Worm (Caenorhabditis elegans): ENCODE measurements around the gene cyp-33B1.

cyp-33B1 gene

DNA sequence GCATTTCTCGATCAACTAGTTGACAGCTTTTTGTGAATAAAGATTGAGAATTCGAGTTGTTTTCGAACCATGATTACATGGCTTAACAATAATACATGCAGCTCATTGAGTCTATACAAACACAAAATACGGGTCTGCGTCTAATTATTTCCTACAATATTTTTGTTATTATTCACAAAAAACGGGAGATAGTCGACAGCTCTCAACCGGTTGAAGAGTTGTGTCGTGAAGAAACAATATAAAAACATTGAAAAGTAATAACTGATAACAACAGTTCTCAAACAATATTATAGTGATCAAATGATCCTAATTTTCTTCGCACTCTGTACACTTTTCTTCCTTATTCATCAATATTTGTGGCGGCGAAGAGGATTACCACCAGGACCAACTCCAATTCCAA lies at the start of gene cyp-33B1:
cyp-33B1 (plus strand) TSS at position 301 of the 400 bp plus-strand sequence.
- no peak for TF ChIP-seq rcor-1 (GFP tag; IDR thresholded peaks at IDR 0.05)
- TF ChIP-seq somi-1 (GFP tag; optimal IDR thresholded peaks at IDR 0.05): no peak
- no peak for TF ChIP-seq F55B11.4 (tag; optimal IDR thresholded peaks at IDR 0.05; ENCODE audit: borderline replicate concordance, insufficient read depth)
- TF ChIP-seq ceh-58 (GFP tag; IDR thresholded peaks at IDR 0.05): no peak
- no peak for TF ChIP-seq hsf-1 (GFP tag; IDR thresholded peaks at IDR 0.05)
- no peak for TF ChIP-seq ztf-3 (GFP tag; optimal IDR thresholded peaks at IDR 0.05)
- no peak for TF ChIP-seq nhr-179 (tag; optimal IDR thresholded peaks at IDR 0.05)
- no peak for TF ChIP-seq mcd-1 (GFP tag; IDR thresholded peaks at IDR 0.05)
- TF ChIP-seq rec-8 (tag; optimal IDR thresholded peaks at IDR 0.05): no peak
- TF ChIP-seq F57C9.4 (tag; optimal IDR thresholded peaks at IDR 0.05): no peak
- TF ChIP-seq F39B2.1 (GFP tag; IDR thresholded peaks at IDR 0.05): no peak
- TF ChIP-seq B0261.1 (tag; optimal IDR thresholded peaks at IDR 0.05): no peak
- no peak for TF ChIP-seq K11D2.4 (GFP tag; IDR thresholded peaks at IDR 0.05)

DNA sequence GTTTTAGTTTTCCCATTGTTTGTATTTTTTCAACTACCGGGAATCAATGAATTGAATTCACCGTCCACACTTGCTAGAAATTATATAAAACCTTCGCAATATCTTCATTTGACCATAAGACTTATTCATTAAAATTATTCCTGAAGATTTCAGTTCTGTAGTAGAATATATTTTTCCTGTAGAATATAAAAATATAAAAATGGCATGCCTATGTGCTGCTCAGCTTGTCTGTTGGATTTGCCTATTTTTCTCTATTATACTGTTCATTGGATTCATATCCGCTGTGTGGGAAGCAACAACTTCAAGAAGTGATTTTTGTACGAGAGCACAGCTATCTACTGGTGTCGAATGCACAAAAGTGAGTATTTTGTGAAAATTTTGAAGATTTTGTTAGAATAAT lies 49.5 kb upstream of the cyp-33B1 start, which contains the start of gene F59E11.6:
F59E11.6 (plus strand) TSS at position 111 of the 400 bp plus-strand sequence.
- no peak for TF ChIP-seq aptf-3 (GFP tag; IDR thresholded peaks at IDR 0.05)

DNA sequence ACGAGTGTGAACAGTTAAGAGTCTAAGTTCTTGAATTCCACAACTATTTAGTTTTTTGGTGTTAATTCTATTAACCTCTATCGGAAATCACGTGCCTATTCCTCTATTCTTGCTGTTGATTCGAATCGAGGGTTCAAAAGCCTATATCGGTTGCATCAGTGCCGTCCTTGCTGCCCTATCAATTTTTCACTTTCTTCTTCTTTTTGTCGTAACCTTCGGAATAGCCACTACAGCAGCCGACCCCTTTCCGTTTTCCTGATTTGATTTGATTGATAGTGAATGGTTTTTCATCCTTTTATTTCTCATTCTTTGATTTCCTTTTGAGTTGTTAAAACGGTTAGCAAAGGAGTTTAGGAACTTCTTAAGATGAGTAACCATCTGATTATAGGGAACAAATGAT lies 46.9 kb upstream of the cyp-33B1 start:
- TF ChIP-seq K11D2.4 (GFP tag; IDR thresholded peaks at IDR 0.05): no peak
- no peak for TF ChIP-seq ztf-18 (tag; optimal IDR thresholded peaks at IDR 0.05)
- no peak for TF ChIP-seq ama-1 (optimal IDR thresholded peaks at IDR 0.05)
- no peak for TF ChIP-seq ama-1 (GFP tag; optimal IDR thresholded peaks at IDR 0.05)
- TF ChIP-seq ceh-27 (GFP tag; optimal IDR thresholded peaks at IDR 0.05): no peak
- no peak for TF ChIP-seq ztf-25 (GFP tag; IDR thresholded peaks at IDR 0.05)
- no peak for TF ChIP-seq lag-1 (GFP tag; IDR thresholded peaks at IDR 0.05)
- TF ChIP-seq B0261.1 (tag; optimal IDR thresholded peaks at IDR 0.05): no peak
- TF ChIP-seq let-526 (GFP tag; IDR thresholded peaks at IDR 0.05): no peak
- TF ChIP-seq tbx-9 (tag; optimal IDR thresholded peaks at IDR 0.05; ENCODE audit: borderline replicate concordance): no peak
- TF ChIP-seq ekl-4 (GFP tag; IDR thresholded peaks at IDR 0.05): no peak
- TF ChIP-seq F22D6.2 (tag; optimal IDR thresholded peaks at IDR 0.05): no peak

DNA sequence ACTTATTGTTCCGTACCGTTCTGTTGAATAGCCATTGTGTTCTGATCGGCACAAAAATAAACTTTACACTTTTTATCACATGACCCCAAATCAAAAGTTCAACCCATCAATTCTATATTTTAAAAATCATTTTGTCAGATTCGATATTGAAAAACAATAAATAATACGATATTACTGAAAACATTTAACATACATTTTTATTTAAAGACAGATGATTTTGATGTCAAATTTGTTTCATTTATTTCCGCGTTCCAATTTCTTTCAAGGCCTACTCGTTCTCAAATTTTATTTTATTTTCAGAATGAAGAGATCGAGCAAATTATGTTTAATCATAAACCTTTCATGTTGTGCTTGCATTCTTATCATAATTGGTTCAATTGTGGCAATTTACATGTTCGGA lies 46.3 kb upstream of the cyp-33B1 start, which contains the start of gene F59E11.5:
F59E11.5 (plus strand) TSS at position 301 of the 400 bp plus-strand sequence.
- no peak for TF ChIP-seq madf-6 (GFP tag; IDR thresholded peaks at IDR 0.05)
- no peak for TF ChIP-seq lsl-1 (GFP tag; optimal IDR thresholded peaks at IDR 0.05)
- no peak for TF ChIP-seq lir-1 (GFP tag; conservative IDR thresholded peaks at IDR 0.05)

DNA sequence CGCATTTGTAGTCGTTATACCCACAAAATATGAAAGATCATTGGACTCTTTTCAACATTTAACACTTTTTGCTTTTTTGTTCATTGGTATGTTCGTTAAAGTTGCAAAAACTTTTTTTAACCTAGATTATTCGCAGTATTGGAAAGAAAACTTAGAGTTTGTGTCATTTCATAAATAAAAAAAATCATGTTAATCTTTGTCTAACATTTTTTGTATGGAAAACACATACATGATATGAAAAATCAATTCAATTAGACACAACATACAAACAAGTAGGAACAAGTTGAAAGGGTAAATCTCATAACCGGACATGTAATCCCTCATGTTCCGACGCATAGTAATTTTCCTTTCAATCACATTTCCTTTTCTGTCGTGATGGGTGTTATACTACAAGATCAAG lies 40.0 kb upstream of the cyp-33B1 start, which contains the start of gene F59E11.2:
F59E11.2 (plus strand) TSS at position 301 of the 400 bp plus-strand sequence.
- no peak for TF ChIP-seq fkh-3 (tag; optimal IDR thresholded peaks at IDR 0.05)
- TF ChIP-seq mxl-1 (tag; optimal IDR thresholded peaks at IDR 0.05): no peak
- no peak for TF ChIP-seq T26A5.8 (tag; optimal IDR thresholded peaks at IDR 0.05)
- no peak for TF ChIP-seq B0035.1 (tag; optimal IDR thresholded peaks at IDR 0.05)
- TF ChIP-seq F57A8.1 (GFP tag; optimal IDR thresholded peaks at IDR 0.05): no peak
- TF ChIP-seq Y79H2A.3 (GFP tag; conservative IDR thresholded peaks at IDR 0.05): no peak
- no peak for TF ChIP-seq dpff-1 (tag; optimal IDR thresholded peaks at IDR 0.05)
- TF ChIP-seq nhr-120 (GFP tag; IDR thresholded peaks at IDR 0.05): no peak
- TF ChIP-seq akir-1 (GFP tag; optimal IDR thresholded peaks at IDR 0.05): no peak
- no peak for TF ChIP-seq attf-6 (GFP tag; IDR thresholded peaks at IDR 0.05)
- TF ChIP-seq lsy-27 (tag; optimal IDR thresholded peaks at IDR 0.05; ENCODE audit: borderline replicate concordance, insufficient read depth): no peak
- TF ChIP-seq nfya-1 (tag; optimal IDR thresholded peaks at IDR 0.05; ENCODE audit: borderline replicate concordance, insufficient read depth): no peak
- no peak for TF ChIP-seq Y56A3A.18 (GFP tag; IDR thresholded peaks at IDR 0.05)

All from whole organism, young adult.